Worm (Caenorhabditis elegans) whole organism, L4/young adult: ENCODE results near the gene T21D12.14.

ENCODE experiments used
- W03F9.2 ChIP-seq: fragments of 150-350 bp; optimal IDR thresholded peaks from 2 replicates; lab custom pipeline; 2014; ENCODE audit warnings: missing biosample characterization, missing genetic modification characterization
- dao-5 ChIP-seq: sonication (generic microtip); optimal IDR thresholded peaks from 2 replicates; lab custom pipeline; 2016; ENCODE audit warnings: missing genotype, missing genetic modification characterization, moderate library complexity, missing compliant biosample characterization
- him-1 ChIP-seq: sonication (generic microtip); optimal IDR thresholded peaks from 2 replicates; lab custom pipeline; 2016; ENCODE audit warnings: missing genotype, missing genetic modification reagents, missing genetic modification characterization, missing compliant biosample characterization

ce11 chrIV:261607-262006, 26.3 kb downstream of the T21D12.14 start, which contains the start of gene pqbp-1.1:
- TF ChIP-seq W03F9.2 (tag; lab: Kevin White, UChicago) (no peak), dao-5 (no peak), him-1 (tag; lab: Kevin White, UChicago) (no peak)
